Fruit fly (Drosophila melanogaster) whole organism, embryonic: ENCODE results near the gene pyx.

ENCODE experiments used
- CG11085 ChIP-seq: fragments of 200-800 bp; sonication (Bioruptor generic); IDR thresholded peaks from 2 replicates; pipeline ENCODE4 v1.3.6; 2022; ENCODE audit warnings: missing biosample characterization, missing genetic modification characterization
- CG11695 ChIP-seq: fragments of 200-800 bp; sonication (Bioruptor generic); IDR thresholded peaks from 3 replicates; pipeline ENCODE4 v1.3.6; 2022; ENCODE audit warnings: missing biosample characterization, missing genetic modification characterization
- CG11696 ChIP-seq: fragments of 200-800 bp; sonication (Bioruptor generic); IDR thresholded peaks from 2 replicates; pipeline ENCODE4 v1.3.6; 2022; ENCODE audit warnings: missing biosample characterization, missing genetic modification characterization
- CG12769 ChIP-seq: fragments of 200-800 bp; sonication (Bioruptor generic); optimal IDR thresholded peaks from 2 replicates; lab custom pipeline; 2019; ENCODE audit warnings: missing biosample characterization, mild to moderate bottlenecking, missing genetic modification characterization, moderate library complexity
- CG14014 ChIP-seq: fragments of 200-800 bp; sonication (Bioruptor generic); IDR thresholded peaks from 2 replicates; pipeline ENCODE4 v1.3.6; 2022; ENCODE audit warnings: missing biosample characterization, missing genetic modification characterization
- CG1603 ChIP-seq: fragments of 200-800 bp; sonication (Bioruptor generic); optimal IDR thresholded peaks from 2 replicates; lab custom pipeline; 2019; ENCODE audit warnings: missing biosample characterization, mild to moderate bottlenecking, missing genetic modification characterization, moderate library complexity
- CG17802 ChIP-seq: fragments of 200-800 bp; sonication (Bioruptor generic); optimal IDR thresholded peaks from 2 replicates; lab custom pipeline; 2018; ENCODE audit warnings: missing biosample characterization, mild to moderate bottlenecking, missing genetic modification characterization, moderate library complexity
- CG18476 ChIP-seq: fragments of 200-800 bp; sonication (Bioruptor generic); optimal IDR thresholded peaks from 2 replicates; lab custom pipeline; 2016; ENCODE audit warnings: missing biosample characterization, mild to moderate bottlenecking, missing genetic modification characterization
- CG18599 ChIP-seq: fragments of 200-800 bp; sonication (Bioruptor generic); optimal IDR thresholded peaks from 3 replicates; lab custom pipeline; 2017; ENCODE audit warnings: missing biosample characterization, missing genetic modification characterization, mild to moderate bottlenecking, moderate library complexity, missing genetic modification reagents
- CG18764 ChIP-seq: fragments of 200-800 bp; sonication (Bioruptor generic); optimal IDR thresholded peaks from 3 replicates; lab custom pipeline; 2016; ENCODE audit warnings: missing biosample characterization, missing genetic modification characterization
- CG30403 ChIP-seq: fragments of 200-800 bp; sonication (Bioruptor generic); optimal IDR thresholded peaks from 3 replicates; lab custom pipeline; 2016; ENCODE audit warnings: missing biosample characterization, missing genetic modification characterization
- CG43689 ChIP-seq: fragments of 200-800 bp; sonication (Bioruptor generic); IDR thresholded peaks from 2 replicates; pipeline ENCODE4 v1.3.6; 2022; ENCODE audit warnings: missing biosample characterization, missing genetic modification characterization
- CG4617 ChIP-seq: fragments of 200-800 bp; sonication (Bioruptor generic); optimal IDR thresholded peaks from 3 replicates; lab custom pipeline; 2016; ENCODE audit warnings: missing biosample characterization, missing genetic modification characterization, borderline replicate concordance
- CG4730 ChIP-seq: fragments of 200-800 bp; sonication (Bioruptor generic); IDR thresholded peaks from 2 replicates; pipeline ENCODE4 v1.3.6; 2022; ENCODE audit warnings: missing biosample characterization, missing genetic modification characterization
- CG7357 ChIP-seq: fragments of 200-800 bp; sonication (Bioruptor generic); IDR thresholded peaks from 3 replicates; pipeline ENCODE4 v1.3.6; 2022; ENCODE audit warnings: missing biosample characterization, missing genetic modification characterization
- CG7928 ChIP-seq: fragments of 200-800 bp; sonication (Bioruptor generic); optimal IDR thresholded peaks from 2 replicates; lab custom pipeline; 2017; ENCODE audit warnings: missing biosample characterization, mild to moderate bottlenecking, missing genetic modification characterization
- CG9932 ChIP-seq: fragments of 200-800 bp; sonication (Bioruptor generic); IDR thresholded peaks from 2 replicates; pipeline ENCODE4 v1.3.6; 2022; ENCODE audit warnings: missing biosample characterization, missing genetic modification characterization
- CTCF ChIP-seq: fragments of 200-800 bp; sonication (Bioruptor generic); optimal IDR thresholded peaks from 2 replicates; lab custom pipeline; 2017; ENCODE audit warnings: missing biosample characterization, mild to moderate bottlenecking, missing genetic modification characterization, moderate library complexity
- D19B ChIP-seq: fragments of 200-800 bp; sonication (Bioruptor generic); optimal IDR thresholded peaks from 2 replicates; lab custom pipeline; 2017; ENCODE audit warnings: missing biosample characterization, mild to moderate bottlenecking, missing genetic modification characterization
- Gug ChIP-seq: fragments of 200-800 bp; sonication (Bioruptor generic); IDR thresholded peaks from 4 replicates; pipeline ENCODE4 v1.3.6; 2022; ENCODE audit warnings: missing biosample characterization, missing genetic modification characterization
- H15 ChIP-seq: fragments of 200-800 bp; sonication (Bioruptor generic); IDR thresholded peaks from 3 replicates; pipeline ENCODE4 v1.3.6; 2022; ENCODE audit warnings: missing biosample characterization, missing genetic modification characterization
- HmgZ ChIP-seq: fragments of 200-800 bp; sonication (Bioruptor generic); optimal IDR thresholded peaks from 2 replicates; lab custom pipeline; 2018; ENCODE audit warnings: missing biosample characterization, mild to moderate bottlenecking, missing genetic modification characterization
- amos ChIP-seq: fragments of 200-800 bp; sonication (Bioruptor generic); IDR thresholded peaks from 2 replicates; pipeline ENCODE4 v1.3.6; 2022; ENCODE audit warnings: missing biosample characterization, missing genetic modification characterization; ENCODE audit not compliant: partially characterized antibody
- ap ChIP-seq: fragments of 200-800 bp; sonication (Bioruptor generic); IDR thresholded peaks from 2 replicates; pipeline ENCODE4 v1.3.6; 2022; ENCODE audit warnings: missing biosample characterization, missing genetic modification characterization
- bab2 ChIP-seq: fragments of 200-800 bp; sonication (Bioruptor generic); optimal IDR thresholded peaks from 2 replicates; lab custom pipeline; 2016; ENCODE audit warnings: missing biosample characterization, missing genetic modification characterization
- br ChIP-seq: fragments of >200 bp; optimal IDR thresholded peaks from 2 replicates; lab custom pipeline; 2017
- caup ChIP-seq: fragments of 200-800 bp; sonication (Bioruptor generic); optimal IDR thresholded peaks from 3 replicates; lab custom pipeline; 2017; ENCODE audit warnings: missing biosample characterization, mild to moderate bottlenecking, missing genetic modification characterization, moderate library complexity; ENCODE audit not compliant: severe bottlenecking
- crol ChIP-seq: fragments of 200-800 bp; sonication (Bioruptor generic); IDR thresholded peaks from 2 replicates; pipeline ENCODE4 v1.3.6; 2022; ENCODE audit warnings: missing biosample characterization, missing genetic modification characterization
- cwo ChIP-seq: fragments of 200-800 bp; sonication (Bioruptor generic); optimal IDR thresholded peaks from 3 replicates; lab custom pipeline; 2017; ENCODE audit warnings: missing biosample characterization, missing genetic modification characterization, mild to moderate bottlenecking, moderate library complexity, missing genetic modification reagents
- danr ChIP-seq: fragments of 200-800 bp; sonication (Bioruptor generic); IDR thresholded peaks from 2 replicates; pipeline ENCODE4 v1.3.6; 2022; ENCODE audit warnings: missing biosample characterization, missing genetic modification characterization
- dpn ChIP-seq, 2 experiments: fragments of 200-800 bp; sonication (Bioruptor generic); optimal IDR thresholded peaks; 3 replicates each; lab custom pipeline; 2016; ENCODE audit warnings: missing biosample characterization in 2 of 2, missing genetic modification characterization in 2 of 2
- en ChIP-seq: fragments of 200-800 bp; sonication (Bioruptor generic); optimal IDR thresholded peaks from 2 replicates; lab custom pipeline; 2016; ENCODE audit warnings: missing biosample characterization, missing genetic modification characterization
- eve ChIP-seq, 2 experiments: fragments of >200 bp; optimal IDR thresholded peaks; 2 replicates each; lab custom pipeline; 2017; ENCODE audit warnings: missing biosample characterization in 2 of 2, missing genetic modification characterization in 2 of 2
- ewg ChIP-seq: fragments of 200-800 bp; sonication (Bioruptor generic); optimal IDR thresholded peaks from 3 replicates; lab custom pipeline; 2017; ENCODE audit warnings: mild to moderate bottlenecking, missing biosample characterization, missing genetic modification reagents, missing genetic modification characterization
- grau ChIP-seq: fragments of 200-800 bp; optimal IDR thresholded peaks from 3 replicates; lab custom pipeline; 2019; ENCODE audit warnings: missing biosample characterization, mild to moderate bottlenecking, missing genetic modification characterization, moderate library complexity
- hb ChIP-seq: fragments of 200-800 bp; sonication (Bioruptor generic); IDR thresholded peaks from 3 replicates; pipeline ENCODE4 v1.3.6; 2022; ENCODE audit warnings: missing biosample characterization, missing genetic modification characterization; ENCODE audit not compliant: partially characterized antibody
- hth ChIP-seq: fragments of >200 bp; optimal IDR thresholded peaks from 2 replicates; lab custom pipeline; 2017; ENCODE audit warnings: inconsistent platforms
- jing ChIP-seq: fragments of 200-800 bp; sonication (Bioruptor generic); optimal IDR thresholded peaks from 2 replicates; lab custom pipeline; 2018; ENCODE audit warnings: missing biosample characterization, mild to moderate bottlenecking, missing genetic modification characterization
- lola ChIP-seq, 3 experiments: fragments of >200 bp in 2 of 3; fragments of 200-800 bp in 1 of 3; sonication (Bioruptor generic) in 1 of 3; optimal IDR thresholded peaks; 2 replicates each; lab custom pipeline; 2017 to 2019; ENCODE audit warnings: missing biosample characterization in 3 of 3, missing genetic modification characterization in 3 of 3, mild to moderate bottlenecking in 1 of 3, moderate library complexity in 1 of 3
- nmo ChIP-seq: fragments of 200-800 bp; sonication (Bioruptor generic); optimal IDR thresholded peaks from 2 replicates; lab custom pipeline; 2018; ENCODE audit warnings: missing biosample characterization, mild to moderate bottlenecking, missing genetic modification characterization, moderate library complexity
- nom ChIP-seq: fragments of 200-800 bp; sonication (Bioruptor generic); optimal IDR thresholded peaks from 2 replicates; lab custom pipeline; 2017; ENCODE audit warnings: missing biosample characterization, missing genetic modification characterization, mild to moderate bottlenecking, moderate library complexity, missing genetic modification reagents
- onecut ChIP-seq: fragments of 200-800 bp; sonication (Bioruptor generic); IDR thresholded peaks from 2 replicates; pipeline ENCODE4 v1.3.6; 2022; ENCODE audit warnings: missing biosample characterization, missing genetic modification characterization
- pzg ChIP-seq: fragments of 200-800 bp; sonication (Bioruptor generic); optimal IDR thresholded peaks from 3 replicates; lab custom pipeline; 2018; ENCODE audit warnings: missing biosample characterization, mild to moderate bottlenecking, missing genetic modification characterization, moderate library complexity
- sqz ChIP-seq: fragments of 200-800 bp; sonication (Bioruptor generic); optimal IDR thresholded peaks from 3 replicates; lab custom pipeline; 2018; ENCODE audit warnings: missing biosample characterization, mild to moderate bottlenecking, missing genetic modification characterization
- sug ChIP-seq: fragments of 200-800 bp; optimal IDR thresholded peaks from 2 replicates; lab custom pipeline; 2019; ENCODE audit warnings: missing biosample characterization, mild to moderate bottlenecking, missing genetic modification characterization, moderate library complexity
- tup ChIP-seq: fragments of 200-800 bp; sonication (Bioruptor generic); optimal IDR thresholded peaks from 2 replicates; lab custom pipeline; 2016; ENCODE audit warnings: missing biosample characterization, mild to moderate bottlenecking, missing genetic modification characterization, moderate library complexity
- unc-4 ChIP-seq: fragments of 200-800 bp; sonication (Bioruptor generic); IDR thresholded peaks from 2 replicates; pipeline ENCODE4 v1.3.6; 2022; ENCODE audit warnings: missing biosample characterization, missing genetic modification characterization; ENCODE audit not compliant: partially characterized antibody
- z ChIP-seq: fragments of 200-800 bp; sonication (Bioruptor generic); IDR thresholded peaks from 3 replicates; pipeline ENCODE4 v1.3.6; 2022; ENCODE audit warnings: missing biosample characterization, missing genetic modification characterization
- zen2 ChIP-seq: fragments of 200-800 bp; sonication (Bioruptor generic); IDR thresholded peaks from 3 replicates; pipeline ENCODE4 v1.3.6; 2022; ENCODE audit warnings: missing biosample characterization, missing genetic modification characterization; ENCODE audit not compliant: partially characterized antibody

The pyx gene

dm6 chr3L:257618-258475 is 35.0 kb upstream of the pyx start, which contains the start of the genes DIP2 and wac (continued):
- TF ChIP-seq grau (tag; lab: Kevin White, UChicago): peak; percentile 62
- peak; percentile 95 for TF ChIP-seq unc-4 (GFP tag; lab: Robert Waterston, UW)
- TF ChIP-seq CG43689 (GFP tag; lab: Robert Waterston, UW): no peak
- peak; percentile 90 for TF ChIP-seq bab2
- peak; percentile 83 for TF ChIP-seq CG30403 (GFP tag; lab: Kevin White, UChicago)
- TF ChIP-seq crol: no peak
- TF ChIP-seq D19B (GFP tag; lab: Kevin White, UChicago): no peak
- TF ChIP-seq ap (GFP tag; lab: Robert Waterston, UW): no peak
- TF ChIP-seq sug (tag; lab: Kevin White, UChicago): peak; percentile 74
- no peak for TF ChIP-seq jing (GFP tag; lab: Kevin White, UChicago)
- TF ChIP-seq CG18599 (GFP tag; lab: Kevin White, UChicago): no peak
- TF ChIP-seq CG18476: peak; percentile 43
- TF ChIP-seq nmo: peak; percentile 75
- peak; percentile 63 for TF ChIP-seq CG4617 (GFP tag; lab: Kevin White, UChicago)
- TF ChIP-seq HmgZ: peak; percentile 74
- peak; percentile 91 for TF ChIP-seq onecut (GFP tag; lab: Robert Waterston, UW)
- TF ChIP-seq CG12769 (tag; lab: Kevin White, UChicago): peak; percentile 92
- TF ChIP-seq en (GFP tag; lab: Kevin White, UChicago): peak; percentile 21
- TF ChIP-seq CG11696: 0 out of 2 replicates have a peak, but pooled peaks have one; percentile 42
- peak; percentile 95 for TF ChIP-seq CG7928 (GFP tag; lab: Kevin White, UChicago)
- TF ChIP-seq Gug (GFP tag; lab: Robert Waterston, UW): peak; percentile 93
- peak; percentile 71 for TF ChIP-seq CG14014 (GFP tag; lab: Robert Waterston, UW)
- TF ChIP-seq CG18764 (GFP tag; lab: Kevin White, UChicago): peak; percentile 74
- TF ChIP-seq pzg (GFP tag; lab: Kevin White, UChicago): peak; percentile 93
- TF ChIP-seq dpn (GFP tag; optimal IDR thresholded peaks at IDR 0.05; lab: Kevin White, UChicago): peak; percentile 72 to 90
- peak; percentile 74 for TF ChIP-seq CG1603 (tag; lab: Kevin White, UChicago)
- TF ChIP-seq lola (GFP tag; optimal IDR thresholded peaks at IDR 0.05; lab: Kevin White, UChicago): peak in 1 of 3 experiments; percentile 54
- TF ChIP-seq hth (lab: Kevin White, UChicago): no peak
- peak; percentile 10 for TF ChIP-seq cwo (GFP tag; lab: Kevin White, UChicago)
- peak; percentile 76; the same call in 2 of the 3 replicates for TF ChIP-seq hb (GFP tag; lab: Robert Waterston, UW)
- 0 out of 2 replicates have a peak, but pooled peaks have one; percentile 48 for TF ChIP-seq CG11085 (GFP tag; lab: Robert Waterston, UW)
- TF ChIP-seq danr (GFP tag; lab: Robert Waterston, UW): no peak
- peak; percentile 29 for TF ChIP-seq CG17802 (tag; lab: Kevin White, UChicago)
- peak; percentile 59 for TF ChIP-seq CTCF (GFP tag; lab: Kevin White, UChicago)
- peak; percentile 88 for TF ChIP-seq ewg
- no peak for TF ChIP-seq eve (GFP tag; optimal IDR thresholded peaks at IDR 0.05; lab: Kevin White, UChicago)
- TF ChIP-seq CG4730 (GFP tag; lab: Robert Waterston, UW): peak; percentile 62
- peak; percentile 86 for TF ChIP-seq zen2 (GFP tag; lab: Robert Waterston, UW)
- no peak for TF ChIP-seq nom (GFP tag; lab: Kevin White, UChicago)
- TF ChIP-seq br (lab: Kevin White, UChicago): no peak
- TF ChIP-seq CG11695 (GFP tag; lab: Robert Waterston, UW): no peak
- no peak for TF ChIP-seq sqz (GFP tag; lab: Kevin White, UChicago)
- TF ChIP-seq z (GFP tag; lab: Robert Waterston, UW): no peak
- peak; percentile 62; the same call in 1 of the 3 replicates for TF ChIP-seq H15 (GFP tag; lab: Robert Waterston, UW)
- no peak; the same call in 2 of the 3 replicates for TF ChIP-seq CG7357
- peak; percentile 69 for TF ChIP-seq caup (GFP tag; lab: Kevin White, UChicago)
- TF ChIP-seq CG9932 (GFP tag; lab: Robert Waterston, UW): peak; percentile 94
- TF ChIP-seq amos: peak; percentile 90
- TF ChIP-seq tup (GFP tag; lab: Kevin White, UChicago): peak; percentile 57
